Worm (Caenorhabditis elegans): ENCODE results near the gene K01A2.10.

Gene K01A2.10

DNA sequence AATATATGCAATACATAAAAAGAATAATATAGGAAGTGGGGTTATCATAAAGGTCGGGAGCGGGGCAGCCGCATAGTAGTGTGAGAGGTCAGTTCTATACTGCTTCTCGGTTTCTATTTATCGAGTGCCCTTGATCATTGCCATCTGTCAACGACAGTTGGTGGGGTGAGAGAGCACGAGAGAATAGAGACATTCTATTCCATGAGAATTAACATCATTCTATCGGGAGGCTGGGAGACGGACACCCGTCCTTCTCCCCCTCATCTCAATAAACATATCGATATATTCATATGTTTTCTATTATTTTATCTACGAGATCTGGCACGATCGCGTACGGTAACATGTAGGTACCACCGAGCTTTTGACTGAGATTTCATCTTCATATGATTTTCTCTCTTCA lies 10.8 kb downstream of the K01A2.10 start, which contains the start of gene mps-2:
Gene mps-2 (minus strand): TSS at position 101 of the 400 bp plus-strand sequence.
- TF ChIP-seq unc-55 (GFP tag; optimal IDR thresholded peaks at IDR 0.05), result peak; percentile 9

DNA sequence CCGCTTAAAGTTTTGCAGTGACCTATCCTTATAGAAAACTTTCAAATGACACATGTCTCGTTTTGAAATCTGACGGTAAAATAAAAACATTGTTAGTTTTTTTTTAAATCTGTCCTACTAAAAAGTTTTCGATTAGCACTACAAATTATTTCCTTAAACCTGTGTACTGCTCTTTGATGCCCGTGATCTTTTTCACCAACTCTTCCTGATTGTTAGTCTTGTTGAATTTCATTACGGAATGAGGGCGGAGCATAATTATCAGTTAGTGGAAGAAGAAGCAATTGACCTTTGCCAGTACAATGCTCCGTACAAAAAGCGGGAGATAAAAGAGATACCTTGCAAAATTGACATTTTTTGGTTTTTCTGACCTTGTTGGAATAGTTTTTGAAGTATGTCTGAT lies 15.7 kb downstream of the K01A2.10 start, which contains the start of gene K01A2.4:
Gene K01A2.4 (plus strand): TSS at position 301 of the 400 bp plus-strand sequence.
- TF ChIP-seq pha-4 (tag; optimal IDR thresholded peaks at IDR 0.05), result no peak
- no peak for TF ChIP-seq unc-42 (tag; optimal IDR thresholded peaks at IDR 0.05)
- no peak for TF ChIP-seq ets-4 (tag; optimal IDR thresholded peaks at IDR 0.05)
- no peak for TF ChIP-seq npax-4 (tag; optimal IDR thresholded peaks at IDR 0.05)
- TF ChIP-seq lim-6 (tag; optimal IDR thresholded peaks at IDR 0.05), result no peak
- no peak for TF ChIP-seq fkh-6 (tag; optimal IDR thresholded peaks at IDR 0.05)
- no peak for TF ChIP-seq pax-1 (tag; optimal IDR thresholded peaks at IDR 0.05)
- no peak for TF ChIP-seq ahr-1 (tag; optimal IDR thresholded peaks at IDR 0.05)
- TF ChIP-seq elt-4 (tag; optimal IDR thresholded peaks at IDR 0.05), result no peak
- no peak for TF ChIP-seq elt-2 (tag; optimal IDR thresholded peaks at IDR 0.05)
- no peak for TF ChIP-seq C38D4.7 (GFP tag; optimal IDR thresholded peaks at IDR 0.05)
- no peak for TF ChIP-seq unc-55 (GFP tag; optimal IDR thresholded peaks at IDR 0.05)

DNA sequence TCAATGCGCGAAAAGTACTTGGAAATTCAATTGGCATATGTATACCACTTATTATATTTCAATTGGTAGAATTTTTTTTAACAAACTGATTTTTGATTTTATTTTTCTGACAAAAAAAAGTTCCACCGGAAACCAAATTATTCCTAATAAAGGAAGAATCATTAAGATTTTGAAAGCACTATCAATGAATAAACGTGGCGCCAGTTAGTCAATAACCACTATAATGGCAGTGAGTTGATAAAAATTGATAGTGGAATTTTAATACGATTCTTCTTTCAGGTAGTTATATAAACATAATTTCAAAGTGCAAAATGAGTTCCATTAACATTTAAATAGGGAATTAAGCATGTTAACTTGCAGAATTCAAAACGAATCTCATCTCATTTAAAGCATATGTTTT lies 17.3 kb downstream of the K01A2.10 start, which contains the start of gene col-69:
Gene col-69 (minus strand): TSS at position 101 of the 400 bp plus-strand sequence.
- no peak for TF ChIP-seq sox-4 (tag; optimal IDR thresholded peaks at IDR 0.05)
- no peak for TF ChIP-seq pha-4 (tag; optimal IDR thresholded peaks at IDR 0.05)
- TF ChIP-seq pqm-1 (tag; optimal IDR thresholded peaks at IDR 0.05), result no peak

DNA sequence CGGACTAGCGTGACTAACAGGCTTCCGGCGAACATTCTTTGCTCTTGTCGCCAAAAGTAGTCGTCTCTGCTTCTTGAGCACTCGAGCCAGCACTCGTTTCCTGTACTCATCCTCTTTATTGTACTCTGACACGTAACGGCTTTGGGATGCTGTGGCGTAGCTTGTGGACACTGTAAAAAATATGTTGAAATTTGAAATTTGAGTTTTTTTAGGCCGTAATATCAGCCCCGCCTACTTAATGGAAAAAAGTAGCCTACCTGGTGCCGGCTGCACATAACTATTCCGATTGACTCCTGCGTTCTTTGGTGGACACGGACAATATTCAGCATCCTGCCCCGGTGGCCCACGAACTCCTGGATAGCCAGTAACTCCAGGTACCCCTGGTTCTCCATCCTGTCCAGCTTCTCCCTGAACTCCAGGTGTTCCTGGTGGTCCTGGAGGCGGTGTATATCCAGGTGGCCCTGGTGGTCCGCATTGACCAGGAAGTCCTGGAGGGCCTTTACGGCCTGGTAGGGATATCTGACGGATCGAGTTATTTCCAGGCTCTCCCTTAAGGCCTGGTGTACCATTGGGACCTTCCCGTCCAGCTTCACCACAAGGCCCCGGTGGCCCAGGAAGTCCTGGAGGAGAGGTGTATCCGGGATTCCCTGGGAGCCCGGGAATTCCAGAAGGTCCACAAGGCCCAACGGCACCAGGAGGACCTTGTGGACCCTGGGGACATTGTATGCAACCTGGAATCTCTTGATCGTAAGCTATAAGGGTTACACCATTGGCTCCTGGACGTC lies 18.8 kb downstream of the K01A2.10 start:
- peak; percentile 24 for TF ChIP-seq C08G9.2 (tag; optimal IDR thresholded peaks at IDR 0.05)
- no peak for TF ChIP-seq mec-3 (tag; optimal IDR thresholded peaks at IDR 0.05; ENCODE audit: borderline replicate concordance)
- TF ChIP-seq ceh-2 (tag; optimal IDR thresholded peaks at IDR 0.05), result no peak
- no peak for TF ChIP-seq tbx-7 (tag; optimal IDR thresholded peaks at IDR 0.05)
- no peak for TF ChIP-seq hlh-15 (tag; optimal IDR thresholded peaks at IDR 0.05)
- TF ChIP-seq C38D4.7 (GFP tag; optimal IDR thresholded peaks at IDR 0.05), result peak; percentile 15
- TF ChIP-seq elt-4 (tag; optimal IDR thresholded peaks at IDR 0.05), result peak; percentile 57
- no peak for TF ChIP-seq ttx-3 (tag; optimal IDR thresholded peaks at IDR 0.05)

DNA sequence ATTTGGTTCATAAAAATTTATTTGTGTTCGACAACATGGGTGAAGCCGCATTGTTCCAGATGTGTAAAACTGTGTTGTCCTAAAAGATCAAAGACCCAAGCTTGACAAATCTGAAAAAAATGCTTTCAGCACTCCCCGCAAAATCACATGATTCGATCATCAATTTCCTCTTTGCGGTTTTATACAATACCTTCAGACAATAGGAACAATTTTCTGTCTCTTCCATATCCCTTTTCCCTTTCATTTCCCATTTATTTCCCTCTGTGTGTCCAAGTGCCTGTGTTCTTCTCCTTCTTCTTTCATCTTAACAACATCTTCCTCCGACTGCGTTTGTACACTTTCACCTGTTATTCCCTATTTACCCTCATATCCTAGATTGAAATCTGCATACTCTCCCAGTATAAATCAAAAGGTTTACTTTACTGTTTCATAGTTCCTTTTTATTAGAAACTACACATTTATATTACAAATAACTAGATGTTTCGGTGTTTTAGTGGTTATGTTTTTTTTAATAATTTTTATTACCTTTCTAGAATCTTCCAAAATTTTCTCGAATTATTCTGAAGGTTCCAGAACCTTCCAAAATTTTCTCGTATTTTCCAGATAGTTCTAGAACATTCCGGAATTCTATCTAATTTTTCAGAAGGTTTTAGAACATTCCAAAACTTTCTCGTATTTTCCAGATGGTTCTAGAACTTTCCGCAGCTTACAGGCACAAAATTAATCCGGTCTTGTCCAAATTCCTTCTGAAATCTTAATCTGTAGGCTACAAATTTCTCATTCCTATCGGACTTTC lies 21.7 kb downstream of the K01A2.10 start, which contains the start of gene K01A2.5:
Gene K01A2.5 (plus strand): TSS at position 297 of the 796 bp plus-strand sequence.
- TF ChIP-seq hlh-13 (GFP tag; optimal IDR thresholded peaks at IDR 0.05) (no peak), ztf-16 (tag; optimal IDR thresholded peaks at IDR 0.05) (no peak), hlh-8 (tag; optimal IDR thresholded peaks at IDR 0.05) (no peak), unc-3 (GFP tag; conservative IDR thresholded peaks at IDR 0.05) (no peak), unc-3 (tag; optimal IDR thresholded peaks at IDR 0.05) (no peak), lim-6 (tag; optimal IDR thresholded peaks at IDR 0.05) (no peak), C38D4.7 (GFP tag; optimal IDR thresholded peaks at IDR 0.05) (no peak), unc-55 (GFP tag; optimal IDR thresholded peaks at IDR 0.05) (no peak), tbx-7 (tag; optimal IDR thresholded peaks at IDR 0.05) (no peak), hlh-30 (tag; optimal IDR thresholded peaks at IDR 0.05; ENCODE audit: insufficient read depth) (peak; percentile 34), odd-2 (tag; optimal IDR thresholded peaks at IDR 0.05) (no peak), pag-3 (tag; optimal IDR thresholded peaks at IDR 0.05; ENCODE audit: borderline replicate concordance) (no peak), mec-3 (tag; optimal IDR thresholded peaks at IDR 0.05; ENCODE audit: borderline replicate concordance) (no peak), rnt-1 (tag; optimal IDR thresholded peaks at IDR 0.05) (peak; percentile 55)

Measured in whole organism, late embryonic.